Worm (Caenorhabditis elegans): ENCODE results near the gene R08F11.1.
A peak's percentile ranks its signal among the peaks of the same experiment; 100 is the strongest.

Gene R08F11.1

DNA sequence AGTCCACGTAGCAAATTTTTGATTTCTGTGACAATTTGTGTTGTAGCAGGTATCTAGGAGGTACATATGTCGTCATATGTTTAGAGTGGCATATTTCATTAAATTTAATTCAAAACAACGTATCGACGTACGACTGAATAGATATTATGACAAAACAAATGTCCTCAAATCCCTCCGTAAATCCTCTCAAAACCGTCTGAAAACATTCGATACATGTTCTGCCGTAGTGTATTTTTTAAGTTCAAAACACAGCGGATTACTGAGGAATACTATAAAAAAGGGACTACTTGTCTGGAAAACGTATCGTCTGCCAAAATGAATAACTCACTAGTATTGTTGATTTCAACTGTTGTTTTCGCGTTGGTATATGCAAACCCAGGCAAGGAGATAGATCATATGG is 15.7 kb downstream of the R08F11.1 start, which contains the start of gene R08E5.4:
TSS of gene R08E5.4 (plus strand) at position 301 of the 400 bp plus-strand sequence.
- TF ChIP-seq dpl-1 (GFP tag; optimal IDR thresholded peaks at IDR 0.05): no peak
- no peak for TF ChIP-seq dve-1 (tag; optimal IDR thresholded peaks at IDR 0.05; ENCODE audit: insufficient read depth)

DNA sequence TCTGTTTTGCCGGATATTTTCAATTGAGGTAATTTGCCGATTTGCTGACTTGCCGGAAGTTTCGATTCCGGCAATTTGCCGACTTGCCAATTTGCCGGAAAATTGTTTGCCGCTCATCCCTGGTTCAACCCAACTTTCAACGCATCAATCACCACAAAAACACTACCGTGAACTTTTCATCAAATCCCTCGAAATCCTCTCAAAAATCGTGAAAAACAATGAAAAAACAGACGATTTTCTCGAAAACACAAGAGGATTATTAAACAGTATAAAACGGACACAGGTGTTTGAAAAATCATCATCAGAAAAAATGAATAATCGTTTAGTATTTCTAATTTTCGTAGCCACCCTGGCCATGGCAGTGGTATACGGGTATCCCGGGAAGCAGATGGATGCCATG is 17.1 kb downstream of the R08F11.1 start, which contains the start of gene Y39H10A.1:
TSS of gene Y39H10A.1 (plus strand) at position 301 of the 400 bp plus-strand sequence.
- TF ChIP-seq dmd-8 (GFP tag; IDR thresholded peaks at IDR 0.05) (no peak), aha-1 (tag) (peak; percentile 45)

DNA sequence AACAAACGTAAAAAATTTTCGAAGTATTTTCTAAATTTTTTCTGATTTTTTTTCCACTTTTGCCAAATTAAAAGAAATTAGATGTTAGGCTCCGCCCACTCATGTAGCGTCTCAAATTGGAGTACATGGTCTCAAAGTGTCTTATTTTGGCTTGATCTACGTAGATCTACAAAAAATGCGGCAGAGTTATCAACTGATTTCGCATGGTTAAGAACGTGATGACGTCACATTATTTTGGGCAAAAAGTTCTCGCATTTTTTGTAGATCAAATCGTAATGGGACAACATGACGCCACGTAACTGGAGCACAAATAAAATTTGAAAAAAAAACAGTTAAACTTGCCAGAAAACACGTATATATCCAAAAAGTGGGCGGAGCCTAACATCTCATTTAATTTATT is 22.2 kb downstream of the R08F11.1 start:
- no peak for TF ChIP-seq ZK337.2 (GFP tag; IDR thresholded peaks at IDR 0.05)
- peak; percentile 90 for TF ChIP-seq aha-1 (tag)
- no peak for TF ChIP-seq nhr-41 (GFP tag; IDR thresholded peaks at IDR 0.05)
- TF ChIP-seq zfp-3 (GFP tag; conservative IDR thresholded peaks at IDR 0.05): no peak
- TF ChIP-seq dve-1 (tag; optimal IDR thresholded peaks at IDR 0.05; ENCODE audit: insufficient read depth): no peak
- no peak for TF ChIP-seq nhr-25 (tag; optimal IDR thresholded peaks at IDR 0.05; ENCODE audit: borderline replicate concordance, insufficient read depth)
- no peak for TF ChIP-seq mdl-1 (tag; optimal IDR thresholded peaks at IDR 0.05)

DNA sequence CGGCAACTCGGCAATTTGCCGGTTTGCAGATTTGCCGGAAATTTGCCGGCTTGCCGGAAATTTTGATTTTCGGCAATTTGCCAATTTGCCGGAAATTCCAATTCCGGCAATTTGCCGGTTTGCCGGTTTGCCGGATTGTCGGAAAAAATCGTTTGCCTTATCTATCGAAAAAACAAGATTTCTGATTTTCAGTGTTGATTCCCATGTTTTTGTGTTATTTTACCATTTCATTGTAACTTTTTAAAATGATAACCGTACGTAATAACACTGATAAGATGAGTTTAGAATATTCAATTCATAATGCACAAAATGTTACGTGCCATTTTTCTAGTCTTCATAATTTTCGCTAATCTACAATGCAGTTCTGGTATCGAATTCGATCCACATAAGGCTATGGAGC is 23.2 kb downstream of the R08F11.1 start, which contains the start of gene oac-55:
TSS of gene oac-55 (plus strand) at position 301 of the 400 bp plus-strand sequence.
- TF ChIP-seq unc-39 (tag; optimal IDR thresholded peaks at IDR 0.05): no peak
- TF ChIP-seq skn-1 (tag; optimal IDR thresholded peaks at IDR 0.05): no peak
- no peak for TF ChIP-seq nhr-76 (tag; optimal IDR thresholded peaks at IDR 0.05)
- TF ChIP-seq hmg-1.1 (GFP tag; IDR thresholded peaks at IDR 0.05): no peak
- TF ChIP-seq pqm-1 (tag; optimal IDR thresholded peaks at IDR 0.05): no peak
- TF ChIP-seq madf-9 (GFP tag; conservative IDR thresholded peaks at IDR 0.05): no peak
- no peak for TF ChIP-seq sdz-12 (GFP tag; optimal IDR thresholded peaks at IDR 0.05)
- no peak for TF ChIP-seq ceh-44 (GFP tag; IDR thresholded peaks at IDR 0.05)
- no peak for TF ChIP-seq arid-1 (GFP tag; conservative IDR thresholded peaks at IDR 0.05)
- TF ChIP-seq attf-4 (tag; optimal IDR thresholded peaks at IDR 0.05): no peak
- TF ChIP-seq nhr-25 (tag; optimal IDR thresholded peaks at IDR 0.05; ENCODE audit: borderline replicate concordance, insufficient read depth): no peak
- no peak for TF ChIP-seq nhr-28 (tag; optimal IDR thresholded peaks at IDR 0.05)
- TF ChIP-seq zag-1 (tag; optimal IDR thresholded peaks at IDR 0.05): no peak
- no peak for TF ChIP-seq lim-7 (GFP tag; IDR thresholded peaks at IDR 0.05)
- no peak for TF ChIP-seq nhr-48 (tag; optimal IDR thresholded peaks at IDR 0.05)

DNA sequence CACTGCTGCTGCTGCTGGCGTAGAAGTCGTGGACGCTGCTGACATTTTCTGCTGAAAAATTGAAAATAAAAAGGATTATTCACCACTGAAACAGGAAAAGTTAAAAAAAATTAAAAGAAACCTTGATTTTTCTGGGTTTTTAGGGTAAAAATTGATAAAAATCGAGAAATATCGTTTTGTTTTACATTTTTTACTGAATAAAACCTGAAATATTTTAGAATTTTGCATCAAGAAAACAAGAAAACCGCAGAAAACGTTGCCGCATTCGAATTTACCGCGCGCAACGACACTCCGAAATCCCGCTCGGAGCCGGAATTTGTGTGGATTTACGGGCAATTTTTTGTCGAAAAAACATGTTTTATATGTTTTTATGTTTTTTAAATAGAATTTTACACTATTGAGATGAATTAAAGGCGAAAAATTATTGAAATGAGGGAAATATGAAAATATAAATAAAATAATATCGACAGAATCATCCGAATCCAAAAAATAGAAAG is 24.6 kb downstream of the R08F11.1 start, which contains the start of gene chk-1:
TSS of gene chk-1 (minus strand) at position 51 of the 497 bp plus-strand sequence.
- no peak for TF ChIP-seq zfp-2 (tag; optimal IDR thresholded peaks at IDR 0.05)
- TF ChIP-seq dpl-1 (GFP tag; optimal IDR thresholded peaks at IDR 0.05): peak; percentile 95
- no peak for TF ChIP-seq nhr-11 (tag; optimal IDR thresholded peaks at IDR 0.05)
- no peak for TF ChIP-seq nhr-42 (GFP tag; IDR thresholded peaks at IDR 0.05)
- TF ChIP-seq zfp-3 (GFP tag; conservative IDR thresholded peaks at IDR 0.05): no peak
- peak; percentile 83 for TF ChIP-seq mes-2 (tag; optimal IDR thresholded peaks at IDR 0.05; ENCODE audit: poor library complexity, severe bottlenecking)
- TF ChIP-seq lin-38 (GFP tag; IDR thresholded peaks at IDR 0.05): no peak; the same call in 1 of the 2 replicates
- TF ChIP-seq cey-2 (tag; optimal IDR thresholded peaks at IDR 0.05; ENCODE audit: borderline replicate concordance, insufficient read depth): no peak
- no peak for TF ChIP-seq arid-1 (GFP tag; conservative IDR thresholded peaks at IDR 0.05)
- no peak for TF ChIP-seq nhr-41 (GFP tag; IDR thresholded peaks at IDR 0.05)
- TF ChIP-seq attf-4 (tag; optimal IDR thresholded peaks at IDR 0.05): no peak
- no peak for TF ChIP-seq nhr-76 (tag; optimal IDR thresholded peaks at IDR 0.05)
- TF ChIP-seq ZK546.5 (tag; optimal IDR thresholded peaks at IDR 0.05): no peak
- peak; percentile 88 for TF ChIP-seq R02D3.7 (tag; optimal IDR thresholded peaks at IDR 0.05)
- no peak for TF ChIP-seq hmg-1.1 (GFP tag; IDR thresholded peaks at IDR 0.05)
- no peak for TF ChIP-seq lim-7 (GFP tag; IDR thresholded peaks at IDR 0.05)
- no peak for TF ChIP-seq pha-4 (GFP tag; IDR thresholded peaks at IDR 0.05)
- TF ChIP-seq pha-4 (tag; optimal IDR thresholded peaks at IDR 0.05): peak; percentile 24
- no peak for TF ChIP-seq egl-27 (tag; optimal IDR thresholded peaks at IDR 0.05)
- no peak for TF ChIP-seq jun-1 (tag; optimal IDR thresholded peaks at IDR 0.05)
- no peak for TF ChIP-seq egl-43 (GFP tag; IDR thresholded peaks at IDR 0.05)
- peak; percentile 97 for TF ChIP-seq Y48G9A.11 (GFP tag; IDR thresholded peaks at IDR 0.05)
- no peak for TF ChIP-seq D1046.2 (GFP tag; IDR thresholded peaks at IDR 0.05)
- no peak for TF ChIP-seq F44E2.7 (GFP tag; IDR thresholded peaks at IDR 0.05)
- TF ChIP-seq nhr-111 (GFP tag; optimal IDR thresholded peaks at IDR 0.05): no peak
- no peak for TF ChIP-seq lin-39 (tag; optimal IDR thresholded peaks at IDR 0.05)
- TF ChIP-seq nhr-77 (tag; optimal IDR thresholded peaks at IDR 0.05): peak; percentile 35

All from whole organism, L4 larva.